Worm (Caenorhabditis elegans): ENCODE results near the gene dnj-14.

dnj-14 gene

DNA sequence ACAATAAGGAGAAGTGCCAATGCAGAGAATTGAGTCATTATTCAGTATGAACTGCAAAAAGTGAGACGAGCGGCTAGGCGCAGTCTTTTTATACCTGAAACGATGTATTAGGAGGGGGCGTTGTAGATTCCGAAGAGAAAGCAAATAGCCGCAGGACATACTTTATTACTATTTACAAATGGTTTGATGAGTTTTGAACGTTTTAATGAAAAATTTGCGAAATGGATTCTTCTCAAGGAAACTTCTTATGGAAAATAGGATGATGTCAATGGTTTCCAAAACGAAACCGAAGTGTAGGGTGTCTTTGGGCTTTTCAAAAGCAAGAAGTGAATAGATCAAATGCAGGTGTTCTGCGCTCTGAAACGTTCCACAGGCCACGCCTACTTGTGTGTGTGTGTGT lies 33.5 kb downstream of the dnj-14 start, which contains the start of gene flp-11:
flp-11 (minus strand) TSS at position 101 of the 400 bp plus-strand sequence.
- TF ChIP-seq elt-3 (tag; optimal IDR thresholded peaks at IDR 0.05): no peak

DNA sequence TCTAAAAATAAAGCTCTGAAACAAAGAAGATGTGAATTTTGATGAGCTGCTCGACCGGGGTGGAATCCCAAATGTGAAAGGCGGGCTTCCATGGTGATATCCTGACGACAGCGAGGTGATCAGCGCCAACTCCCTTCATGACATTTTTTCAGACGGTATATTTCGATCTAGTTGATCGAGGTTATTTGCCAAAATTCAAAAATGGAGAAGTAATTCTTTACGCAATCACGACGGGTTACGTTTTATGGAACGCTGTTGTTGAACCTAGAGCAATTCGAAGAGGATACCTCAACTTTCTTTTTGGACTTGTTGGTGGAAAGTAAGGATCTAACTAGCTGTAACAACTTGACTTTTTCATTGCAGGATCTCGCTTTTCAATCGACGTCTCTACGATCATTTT lies 34.8 kb downstream of the dnj-14 start:
- no peak for TF ChIP-seq unc-39 (tag; optimal IDR thresholded peaks at IDR 0.05)
- TF ChIP-seq dmd-4 (tag; optimal IDR thresholded peaks at IDR 0.05): no peak
- no peak for TF ChIP-seq crh-2 (tag; optimal IDR thresholded peaks at IDR 0.05)
- TF ChIP-seq sem-4 (tag; optimal IDR thresholded peaks at IDR 0.05): no peak
- TF ChIP-seq nhr-21 (tag; optimal IDR thresholded peaks at IDR 0.05): no peak
- no peak for TF ChIP-seq unc-55 (GFP tag; optimal IDR thresholded peaks at IDR 0.05)
- no peak for TF ChIP-seq elt-3 (tag; optimal IDR thresholded peaks at IDR 0.05)
- TF ChIP-seq ama-1 (optimal IDR thresholded peaks at IDR 0.05): no peak
- TF ChIP-seq ztf-1 (GFP tag; conservative IDR thresholded peaks at IDR 0.05): no peak
- TF ChIP-seq F13H6.1 (tag; optimal IDR thresholded peaks at IDR 0.05): no peak
- TF ChIP-seq ceh-16 (tag; optimal IDR thresholded peaks at IDR 0.05): no peak
- TF ChIP-seq skn-1 (tag; optimal IDR thresholded peaks at IDR 0.05): no peak
- TF ChIP-seq elt-1 (tag; optimal IDR thresholded peaks at IDR 0.05): no peak

ce11 chrX:4673165-4673756 lies 38.3 kb downstream of the dnj-14 start, which contains the start of gene tmem-135:
tmem-135 (plus strand) TSS chrX:4673706.
- TF ChIP-seq zag-1 (tag; optimal IDR thresholded peaks at IDR 0.05) (no peak), sma-9 (GFP tag; optimal IDR thresholded peaks at IDR 0.05) (peak; percentile 26), sma-9 (tag; optimal IDR thresholded peaks at IDR 0.05) (no peak), snpc-4 (tag; optimal IDR thresholded peaks at IDR 0.05) (no peak), lsy-2 (tag; optimal IDR thresholded peaks at IDR 0.05) (no peak)

DNA sequence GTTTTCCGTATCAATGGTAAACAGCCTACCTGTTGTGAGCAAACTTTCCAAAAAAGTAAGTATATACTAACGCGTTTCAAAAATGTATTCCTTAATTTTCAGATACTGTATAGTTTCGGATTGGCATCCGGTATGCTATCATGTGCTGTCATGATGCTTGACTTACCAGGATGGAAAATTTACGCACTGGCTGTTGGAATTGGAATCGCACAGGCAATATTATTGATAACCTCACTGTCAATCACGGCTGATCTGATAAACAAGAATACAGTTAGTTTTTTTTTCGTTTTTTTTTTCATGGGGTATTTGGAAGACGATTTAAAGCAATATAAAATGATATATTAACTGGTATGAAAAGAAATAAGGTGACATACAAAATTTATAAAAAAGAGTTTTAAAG lies 39.7 kb downstream of the dnj-14 start:
- TF ChIP-seq nhr-10 (tag; optimal IDR thresholded peaks at IDR 0.05) (no peak), ZK546.5 (tag; optimal IDR thresholded peaks at IDR 0.05) (no peak), alr-1 (tag; optimal IDR thresholded peaks at IDR 0.05) (no peak), gmeb-1 (tag; optimal IDR thresholded peaks at IDR 0.05) (no peak), nhr-77 (tag; optimal IDR thresholded peaks at IDR 0.05) (no peak), F13H6.1 (tag; optimal IDR thresholded peaks at IDR 0.05) (no peak), zag-1 (tag; optimal IDR thresholded peaks at IDR 0.05) (no peak), mab-5 (tag; optimal IDR thresholded peaks at IDR 0.05) (no peak), fos-1 (tag; optimal IDR thresholded peaks at IDR 0.05) (no peak), lin-13 (GFP tag; optimal IDR thresholded peaks at IDR 0.05) (no peak)

ce11 chrX:4667788-4668187 lies 43.8 kb downstream of the dnj-14 start, which contains the start of gene mfsd-12:
mfsd-12 (plus strand) TSS chrX:4668088.
- no peak for TF ChIP-seq zag-1 (tag; optimal IDR thresholded peaks at IDR 0.05)

ce11 chrX:4664649-4665048 lies 46.9 kb downstream of the dnj-14 start:
- TF ChIP-seq lin-11 (tag; optimal IDR thresholded peaks at IDR 0.05): no peak
- TF ChIP-seq nhr-21 (tag; optimal IDR thresholded peaks at IDR 0.05): no peak
- no peak for TF ChIP-seq nhr-77 (tag; optimal IDR thresholded peaks at IDR 0.05)
- no peak for TF ChIP-seq F13H6.1 (tag; optimal IDR thresholded peaks at IDR 0.05)
- TF ChIP-seq nhr-11 (tag; optimal IDR thresholded peaks at IDR 0.05): no peak
- no peak for TF ChIP-seq ceh-82 (tag; optimal IDR thresholded peaks at IDR 0.05)
- TF ChIP-seq elt-1 (tag; optimal IDR thresholded peaks at IDR 0.05): no peak
- TF ChIP-seq dmd-4 (tag; optimal IDR thresholded peaks at IDR 0.05): no peak
- TF ChIP-seq unc-55 (GFP tag; optimal IDR thresholded peaks at IDR 0.05): no peak
- TF ChIP-seq mbf-1 (tag; optimal IDR thresholded peaks at IDR 0.05): no peak
- TF ChIP-seq skn-1 (tag; optimal IDR thresholded peaks at IDR 0.05): no peak
- no peak for TF ChIP-seq nhr-129 (tag; optimal IDR thresholded peaks at IDR 0.05)
- TF ChIP-seq lin-39 (tag; optimal IDR thresholded peaks at IDR 0.05): no peak
- TF ChIP-seq alr-1 (tag; optimal IDR thresholded peaks at IDR 0.05): no peak

Data from whole organism, L2 larva.